Fruit fly (Drosophila melanogaster): Measurements from ENCODE around the gene BRWD3.
A peak's percentile ranks its signal among the peaks of the same experiment; 100 is the strongest.

BRWD3 gene

DNA sequence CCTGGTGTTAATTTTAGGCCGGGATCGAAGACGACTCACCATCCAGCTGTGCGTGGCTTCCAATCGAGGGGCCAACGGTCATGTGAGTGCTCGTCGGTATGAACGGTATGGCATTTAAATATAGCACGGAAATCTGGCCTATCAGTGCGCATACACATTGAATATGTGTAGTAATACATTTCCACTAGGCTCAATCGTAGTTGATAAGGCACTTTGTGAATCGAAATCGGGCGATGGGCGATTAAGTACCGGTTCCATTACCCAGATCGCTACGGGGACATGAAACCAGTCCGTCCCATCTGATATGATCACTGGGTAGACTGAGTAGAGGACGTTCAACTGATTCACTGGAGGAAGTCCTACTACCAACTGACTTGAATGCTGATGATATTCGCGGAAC, 33.4 kb upstream of the BRWD3 start:
- no peak for TF ChIP-seq CG17801 (GFP tag; optimal IDR thresholded peaks at IDR 0.05; ENCODE audit: partially characterized antibody)

DNA sequence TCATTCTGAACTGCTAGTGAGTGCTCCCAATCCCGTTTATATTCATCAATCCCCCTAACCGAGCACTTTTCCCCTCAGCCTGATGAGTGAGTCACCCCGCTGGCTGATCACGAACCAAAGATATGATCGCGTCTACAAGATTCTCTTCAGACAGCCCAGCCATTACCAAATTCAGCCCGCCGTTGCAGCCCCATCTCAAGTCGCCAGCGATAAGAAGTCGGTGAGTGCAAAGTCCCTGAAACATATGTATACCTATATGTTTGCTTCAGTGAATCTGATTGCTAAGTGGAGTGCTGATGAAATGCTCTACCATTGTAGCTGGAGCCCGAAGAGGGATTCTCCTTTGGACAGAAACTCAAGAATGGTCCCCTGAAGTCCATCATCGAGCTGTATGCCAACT, 31.6 kb upstream of the BRWD3 start:
- no peak for TF ChIP-seq CG17801 (GFP tag; optimal IDR thresholded peaks at IDR 0.05; ENCODE audit: partially characterized antibody)

dm6 chr3R:24289768-24290349, 28.9 kb upstream of the BRWD3 start, which contains the start of the genes CG34290 and Uck:
Gene CG34290 (minus strand): TSS chr3R:24289818.
Gene Uck (plus strand): TSS chr3R:24290172.
- peak; percentile 73 for TF ChIP-seq CG17801 (GFP tag; optimal IDR thresholded peaks at IDR 0.05; ENCODE audit: partially characterized antibody)

DNA sequence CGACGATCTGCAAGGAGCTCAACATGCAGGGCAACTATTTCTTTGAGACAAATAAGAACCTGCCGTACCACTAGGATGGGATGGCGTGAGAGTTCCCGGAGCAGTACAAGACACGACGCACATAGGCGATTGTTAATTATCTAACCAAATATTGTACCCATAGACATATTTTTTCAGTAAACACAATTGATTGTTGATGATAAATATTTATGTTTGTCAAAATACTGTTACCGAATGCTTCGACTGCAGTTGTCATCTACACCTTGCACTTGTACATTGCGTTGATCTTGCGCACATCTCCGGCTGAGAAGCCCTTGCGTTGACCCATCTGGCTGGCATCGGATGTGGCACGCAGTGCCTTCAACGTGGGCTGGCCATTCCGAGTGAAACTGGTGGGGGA, 25.6 kb upstream of the BRWD3 start:
- TF ChIP-seq CG17801 (GFP tag; optimal IDR thresholded peaks at IDR 0.05; ENCODE audit: partially characterized antibody) = no peak

dm6 chr3R:24294299-24294698, 24.5 kb upstream of the BRWD3 start, which contains the start of gene CG5715:
Gene CG5715 (minus strand): TSS chr3R:24294399.
- no peak for TF ChIP-seq CG17801 (GFP tag; optimal IDR thresholded peaks at IDR 0.05; ENCODE audit: partially characterized antibody)

- TF ChIP-seq CG17801 (GFP tag; optimal IDR thresholded peaks at IDR 0.05; ENCODE audit: partially characterized antibody) = peak; percentile 76
These were observed 23.8 kb upstream of the BRWD3 start, which contains the start of gene crb for dm6 chr3R:24294784-24295555. Gene crb (plus strand): TSS chr3R:24295078.

dm6 chr3R:24295556-24296465, 23.0 kb upstream of the BRWD3 start:
- peak; percentile 95 for TF ChIP-seq CG17801 (GFP tag; optimal IDR thresholded peaks at IDR 0.05; ENCODE audit: partially characterized antibody)

- TF ChIP-seq CG17801 (GFP tag; optimal IDR thresholded peaks at IDR 0.05; ENCODE audit: partially characterized antibody) = no peak
These were observed 21.9 kb upstream of the BRWD3 start for dm6 chr3R:24296913-24297312.

- TF ChIP-seq CG17801 (GFP tag; optimal IDR thresholded peaks at IDR 0.05; ENCODE audit: partially characterized antibody) = no peak
These were observed 21.2 kb upstream of the BRWD3 start for dm6 chr3R:24297444-24298146.

DNA sequence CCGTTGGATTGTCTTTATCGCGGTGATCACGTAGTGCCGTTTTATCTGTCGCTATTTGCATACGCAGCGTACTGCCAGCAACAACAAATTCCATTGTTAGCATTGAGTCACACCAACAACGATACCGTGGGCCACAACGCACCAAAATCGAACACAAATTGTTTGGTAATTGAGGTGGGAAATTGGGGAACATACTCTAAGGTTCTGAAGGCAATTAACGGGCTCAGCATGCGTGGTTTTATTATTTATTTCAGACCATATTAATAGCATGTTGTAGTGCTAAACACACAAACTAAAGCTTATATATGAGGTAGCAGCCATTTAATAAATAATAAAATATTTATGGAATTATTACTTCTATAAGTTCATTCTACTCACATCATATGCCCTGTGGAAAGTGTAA, 20.3 kb upstream of the BRWD3 start:
- TF ChIP-seq CG17801 (GFP tag; optimal IDR thresholded peaks at IDR 0.05; ENCODE audit: partially characterized antibody) = no peak

dm6 chr3R:24299148-24299547, 19.7 kb upstream of the BRWD3 start:
- no peak for TF ChIP-seq CG17801 (GFP tag; optimal IDR thresholded peaks at IDR 0.05; ENCODE audit: partially characterized antibody)

DNA sequence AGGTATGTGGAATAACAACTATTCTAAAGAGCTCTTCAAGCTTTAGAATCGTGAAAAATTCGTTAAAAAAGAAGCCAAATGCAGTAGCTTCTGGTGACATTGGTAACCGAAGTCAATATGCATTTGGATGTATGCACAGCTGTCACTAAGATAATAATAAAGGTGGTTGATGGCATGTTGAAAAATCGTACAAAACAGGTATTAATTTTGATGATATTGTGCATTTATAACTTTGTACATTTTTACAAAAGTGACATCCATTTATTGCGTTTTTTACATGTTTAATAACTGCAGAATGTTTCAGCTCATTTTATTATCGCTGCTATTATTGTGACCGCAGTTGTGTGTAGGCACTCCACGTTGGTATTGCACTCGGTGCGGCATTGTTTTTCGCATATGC, 17.3 kb upstream of the BRWD3 start:
- TF ChIP-seq CG17801 (GFP tag; optimal IDR thresholded peaks at IDR 0.05; ENCODE audit: partially characterized antibody) = peak; percentile 52

- TF ChIP-seq CG17801 (GFP tag; optimal IDR thresholded peaks at IDR 0.05; ENCODE audit: partially characterized antibody) = peak; percentile 43
These were observed 15.7 kb upstream of the BRWD3 start for dm6 chr3R:24303060-24303459.

DNA sequence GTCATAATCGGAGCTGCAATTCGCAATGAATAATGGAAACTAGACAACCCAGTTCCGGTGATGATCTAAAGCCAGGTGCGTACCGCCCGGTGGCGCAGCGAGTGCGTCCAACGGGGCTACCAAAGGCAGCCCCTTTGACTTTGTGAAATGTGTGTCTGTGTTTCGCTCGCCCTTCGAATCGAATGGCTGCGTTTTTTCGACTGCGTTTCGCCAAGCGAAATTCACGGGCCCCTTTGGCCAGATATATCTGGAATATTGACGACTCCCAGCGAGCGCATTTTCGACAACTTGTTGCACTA, 232 bp downstream of the BRWD3 start:
- TF ChIP-seq CG17801 (GFP tag; optimal IDR thresholded peaks at IDR 0.05; ENCODE audit: partially characterized antibody) = no peak

Data from ovary, adult (tissue).